Worm (Caenorhabditis elegans) whole organism, L2 larva: ENCODE data around the gene haao-1.

Experiments used
- R02D3.7 ChIP-seq: fragments of 150-350 bp; optimal IDR thresholded peaks from 2 replicates; lab custom pipeline; 2014; ENCODE audit warnings: missing biosample characterization, missing genetic modification characterization
- ZK546.5 ChIP-seq: sonication (generic microtip); optimal IDR thresholded peaks from 2 replicates; lab custom pipeline; 2017; ENCODE audit warnings: missing biosample characterization, missing genetic modification characterization
- ama-1 ChIP-seq: fragments of 150-350 bp; optimal IDR thresholded peaks from 2 replicates; lab custom pipeline; 2018; ENCODE audit warnings: inconsistent platforms
- mbf-1 ChIP-seq: sonication (generic microtip); optimal IDR thresholded peaks from 2 replicates; lab custom pipeline; 2017; ENCODE audit warnings: missing biosample characterization, missing genetic modification characterization
- nhr-6 ChIP-seq: fragments of 150-350 bp; optimal IDR thresholded peaks from 2 replicates; lab custom pipeline; 2014; ENCODE audit warnings: missing biosample characterization, missing genetic modification characterization
- sma-3 ChIP-seq: sonication (generic microtip); optimal IDR thresholded peaks from 2 replicates; lab custom pipeline; 2016; ENCODE audit warnings: missing genetic modification reagents, missing genetic modification characterization, missing compliant biosample characterization
- snpc-4 ChIP-seq: fragments of 150-350 bp; optimal IDR thresholded peaks from 2 replicates; lab custom pipeline; 2014; ENCODE audit warnings: missing biosample characterization, missing genetic modification characterization

ce11 chrV:9518832-9519231, 14.1 kb downstream of the haao-1 start, which contains the start of gene C50F4.8:
- TF ChIP-seq R02D3.7 (tag; lab: Kevin White, UChicago) (no peak), snpc-4 (tag; lab: Kevin White, UChicago) (no peak), nhr-6 (tag; lab: Kevin White, UChicago) (no peak), mbf-1 (no peak), sma-3 (GFP tag; lab: Kevin White, UChicago) (no peak), ama-1 (lab: Kevin White, UChicago) (no peak), ZK546.5 (tag; lab: Kevin White, UChicago) (no peak)
